Fruit fly (Drosophila melanogaster): Measurements from ENCODE around the gene lz.

The lz gene

DNA sequence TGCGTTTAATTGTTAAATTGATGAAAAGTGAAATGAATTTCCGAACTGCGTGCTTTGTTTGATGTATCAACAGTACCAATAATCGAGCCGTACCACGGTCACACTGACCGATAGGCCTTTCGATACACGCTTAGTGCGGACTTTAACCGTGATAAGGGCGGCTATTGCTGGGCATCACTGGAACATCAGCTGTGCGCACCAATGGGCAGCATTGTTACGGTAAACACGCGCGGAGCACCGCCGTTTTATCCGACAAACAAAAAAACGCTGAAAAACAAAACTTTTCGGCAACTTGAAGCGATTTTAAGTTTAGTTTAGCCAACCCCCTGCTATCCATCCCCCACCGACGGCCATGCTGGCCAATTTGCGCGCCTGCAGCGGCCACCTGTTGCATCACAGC, 34.7 kb downstream of the lz start, which contains the start of the genes c12.1 and c12.2 (continued):
- peak; percentile 23 for TF ChIP-seq CG2120 (GFP tag; optimal IDR thresholded peaks at IDR 0.05)
- TF ChIP-seq Bteb2 (GFP tag; optimal IDR thresholded peaks at IDR 0.05) = no peak
- no peak for TF ChIP-seq CG15479 (GFP tag; optimal IDR thresholded peaks at IDR 0.05)
- no peak for TF ChIP-seq CG11398 (GFP tag; optimal IDR thresholded peaks at IDR 0.05)
- TF ChIP-seq CrebB (tag; optimal IDR thresholded peaks at IDR 0.05) = no peak
- TF ChIP-seq CG14710 (tag; optimal IDR thresholded peaks at IDR 0.05) = peak; percentile 58
- peak; percentile 37 for TF ChIP-seq her (GFP tag; optimal IDR thresholded peaks at IDR 0.05)
- peak; percentile 57; the same call in 1 of the 3 replicates for TF ChIP-seq CG7963 (GFP tag; IDR thresholded peaks at IDR 0.05; ENCODE audit: partially characterized antibody)
- peak; percentile 17 for TF ChIP-seq gro (GFP tag; optimal IDR thresholded peaks at IDR 0.05)
- peak; percentile 88 for TF ChIP-seq dm (GFP tag; optimal IDR thresholded peaks at IDR 0.05)
- TF ChIP-seq tna (GFP tag; IDR thresholded peaks at IDR 0.05; ENCODE audit: partially characterized antibody) = 0 out of 2 replicates have a peak, but pooled peaks have one; percentile 18
- peak; percentile 76 for TF ChIP-seq CG13624 (GFP tag; optimal IDR thresholded peaks at IDR 0.05)
- TF ChIP-seq Sin3A (optimal IDR thresholded peaks at IDR 0.05) = peak; percentile 70
- peak; percentile 86 for TF ChIP-seq MESR4 (GFP tag; optimal IDR thresholded peaks at IDR 0.05)
- peak; percentile 31; the same call in 1 of the 3 replicates for TF ChIP-seq dysf (GFP tag; IDR thresholded peaks at IDR 0.05)
- no peak for TF ChIP-seq CG9437 (GFP tag; optimal IDR thresholded peaks at IDR 0.05)
- no peak for TF ChIP-seq Eip74EF (GFP tag; optimal IDR thresholded peaks at IDR 0.05)
- peak; percentile 51 for TF ChIP-seq jumu (GFP tag; optimal IDR thresholded peaks at IDR 0.05)
- peak; percentile 67 for TF ChIP-seq BEAF-32 (GFP tag; optimal IDR thresholded peaks at IDR 0.05)
- TF ChIP-seq CG18619 (GFP tag; optimal IDR thresholded peaks at IDR 0.05) = no peak
- TF ChIP-seq CG17829 (tag; optimal IDR thresholded peaks at IDR 0.05) = peak; percentile 50
- peak; percentile 64 for TF ChIP-seq bbx (GFP tag; IDR thresholded peaks at IDR 0.05; ENCODE audit: partially characterized antibody)
- TF ChIP-seq Sry-δ (GFP tag; optimal IDR thresholded peaks at IDR 0.05) = peak; percentile 73
- TF ChIP-seq insv (GFP tag; optimal IDR thresholded peaks at IDR 0.05) = peak in 1 of 2 experiments; percentile 51
- 0 out of 3 replicates have a peak, but pooled peaks have one; percentile 14 for TF ChIP-seq zen2 (GFP tag; IDR thresholded peaks at IDR 0.05; ENCODE audit: partially characterized antibody)
- peak; percentile 74 for TF ChIP-seq stwl (tag; optimal IDR thresholded peaks at IDR 0.05)
- TF ChIP-seq chinmo (GFP tag; IDR thresholded peaks at IDR 0.05; ENCODE audit: partially characterized antibody) = 0 out of 4 replicates have a peak, but pooled peaks have one; percentile 10
- peak; percentile 24; the same call in 1 of the 2 replicates for TF ChIP-seq NFAT (GFP tag; IDR thresholded peaks at IDR 0.05)
- peak; percentile 32 for TF ChIP-seq hkb (optimal IDR thresholded peaks at IDR 0.05)
- TF ChIP-seq hkb (GFP tag; IDR thresholded peaks at IDR 0.05) = no peak
- no peak for TF ChIP-seq Mrtf (GFP tag; IDR thresholded peaks at IDR 0.05)
- peak; percentile 92 for TF ChIP-seq CG4617 (GFP tag; optimal IDR thresholded peaks at IDR 0.05; ENCODE audit: borderline replicate concordance)
- peak; percentile 94 to 99 for TF ChIP-seq crp (GFP tag; optimal IDR thresholded peaks at IDR 0.05)
- TF ChIP-seq YL-1 (GFP tag; optimal IDR thresholded peaks at IDR 0.05) = peak; percentile 90
- TF ChIP-seq CG17186 (GFP tag; optimal IDR thresholded peaks at IDR 0.05) = peak; percentile 87
- TF ChIP-seq CG3847 (GFP tag; IDR thresholded peaks at IDR 0.05) = peak; percentile 77
- no peak for TF ChIP-seq ATbp (GFP tag; optimal IDR thresholded peaks at IDR 0.05)
- no peak for TF ChIP-seq CG6813 (GFP tag; optimal IDR thresholded peaks at IDR 0.05)
- TF ChIP-seq Pdp1 (GFP tag; optimal IDR thresholded peaks at IDR 0.05) = peak in 1 of 2 experiments; percentile 36
- TF ChIP-seq Dll (GFP tag; IDR thresholded peaks at IDR 0.05; ENCODE audit: partially characterized antibody) = peak; percentile 57; the same call in 3 of the 4 replicates
- TF ChIP-seq Rfx (GFP tag; IDR thresholded peaks at IDR 0.05) = peak; percentile 30
- TF ChIP-seq sens (GFP tag) = peak; percentile 56
- TF ChIP-seq vvl (GFP tag; IDR thresholded peaks at IDR 0.05) = 0 out of 2 replicates have a peak, but pooled peaks have one; percentile 6
- peak; percentile 54; the same call in 2 of the 3 replicates for TF ChIP-seq CG16813 (GFP tag; IDR thresholded peaks at IDR 0.05; ENCODE audit: partially characterized antibody)
- TF ChIP-seq Dp (GFP tag; optimal IDR thresholded peaks at IDR 0.05) = peak; percentile 55
- peak; percentile 27 for TF ChIP-seq CG3163 (GFP tag; optimal IDR thresholded peaks at IDR 0.05)
- TF ChIP-seq pho (GFP tag; optimal IDR thresholded peaks at IDR 0.05) = no peak
- TF ChIP-seq CG30403 (GFP tag; optimal IDR thresholded peaks at IDR 0.05) = no peak
- peak; percentile 52 for TF ChIP-seq Myb (GFP tag; optimal IDR thresholded peaks at IDR 0.05)

All from whole organism, embryonic.